Fruit fly (Drosophila melanogaster) whole organism, embryonic: Measurements from ENCODE around the gene eIF1.
A peak's percentile ranks its signal among the peaks of the same experiment; 100 is the strongest.

Experiments
- Ada2b ChIP-seq: fragments of 200-800 bp; sonication (Bioruptor generic); IDR thresholded peaks from 2 replicates; pipeline ENCODE4 v1.3.6; 2022; ENCODE audit warnings: missing biosample characterization, missing genetic modification characterization
- BEAF-32 ChIP-seq: fragments of 200-800 bp; sonication (Bioruptor generic); optimal IDR thresholded peaks from 3 replicates; lab custom pipeline; 2017; ENCODE audit warnings: missing biosample characterization, missing genetic modification characterization, mild to moderate bottlenecking, moderate library complexity, missing genetic modification reagents
- Blimp-1 ChIP-seq: fragments of 200-800 bp; sonication (Bioruptor generic); optimal IDR thresholded peaks from 3 replicates; lab custom pipeline; 2018; ENCODE audit warnings: missing biosample characterization, missing genetic modification characterization, mild to moderate bottlenecking, moderate library complexity, missing genetic modification reagents
- CG10654 ChIP-seq: fragments of 200-800 bp; sonication (Bioruptor generic); optimal IDR thresholded peaks from 2 replicates; lab custom pipeline; 2016; ENCODE audit warnings: missing biosample characterization, missing genetic modification characterization
- CG11723 ChIP-seq: fragments of 200-800 bp; sonication (Bioruptor generic); optimal IDR thresholded peaks from 2 replicates; lab custom pipeline; 2017; ENCODE audit warnings: missing biosample characterization, mild to moderate bottlenecking, missing genetic modification characterization
- CG12071 ChIP-seq: fragments of 200-800 bp; sonication (Bioruptor generic); optimal IDR thresholded peaks from 3 replicates; lab custom pipeline; 2018; ENCODE audit warnings: missing biosample characterization, mild to moderate bottlenecking, missing genetic modification characterization
- CG12155 ChIP-seq: fragments of 200-800 bp; sonication (Bioruptor generic); optimal IDR thresholded peaks from 3 replicates; lab custom pipeline; 2016; ENCODE audit warnings: missing biosample characterization, missing genetic modification characterization
- CG13123 ChIP-seq: fragments of 200-800 bp; sonication (Bioruptor generic); optimal IDR thresholded peaks from 2 replicates; lab custom pipeline; 2016; ENCODE audit warnings: missing biosample characterization, missing genetic modification characterization
- CG13624 ChIP-seq: fragments of 200-800 bp; sonication (Bioruptor generic); optimal IDR thresholded peaks from 2 replicates; lab custom pipeline; 2016; ENCODE audit warnings: missing biosample characterization, missing genetic modification characterization
- CG13894 ChIP-seq: fragments of 200-800 bp; sonication (Bioruptor generic); optimal IDR thresholded peaks from 3 replicates; lab custom pipeline; 2018; ENCODE audit warnings: missing biosample characterization, mild to moderate bottlenecking, missing genetic modification characterization, moderate library complexity
- CG18476 ChIP-seq: fragments of 200-800 bp; sonication (Bioruptor generic); optimal IDR thresholded peaks from 2 replicates; lab custom pipeline; 2016; ENCODE audit warnings: missing biosample characterization, mild to moderate bottlenecking, missing genetic modification characterization
- CG2199 ChIP-seq: fragments of 200-800 bp; sonication (Bioruptor generic); IDR thresholded peaks from 3 replicates; pipeline ENCODE4 v1.3.6; 2022; ENCODE audit warnings: missing biosample characterization, missing genetic modification characterization
- CG31388 ChIP-seq: fragments of 200-800 bp; sonication (Bioruptor generic); optimal IDR thresholded peaks from 2 replicates; lab custom pipeline; 2016; ENCODE audit warnings: missing biosample characterization, missing genetic modification characterization
- CG31441 ChIP-seq: fragments of 200-800 bp; sonication (Bioruptor generic); IDR thresholded peaks from 2 replicates; pipeline ENCODE4 v1.3.6; 2022; ENCODE audit warnings: missing biosample characterization, missing genetic modification characterization
- CG6175 ChIP-seq: fragments of 200-800 bp; sonication (Bioruptor generic); IDR thresholded peaks from 3 replicates; pipeline ENCODE4 v1.3.6; 2022; ENCODE audit warnings: missing biosample characterization, missing genetic modification characterization
- CG6254 ChIP-seq: fragments of 200-800 bp; sonication (Bioruptor generic); optimal IDR thresholded peaks from 3 replicates; lab custom pipeline; 2017; ENCODE audit warnings: mild to moderate bottlenecking, missing biosample characterization, missing genetic modification reagents, missing genetic modification characterization
- CG6854 ChIP-seq: fragments of 200-800 bp; sonication (Bioruptor generic); optimal IDR thresholded peaks from 3 replicates; lab custom pipeline; 2017; ENCODE audit warnings: missing biosample characterization, mild to moderate bottlenecking, missing genetic modification characterization
- CG7786 ChIP-seq: fragments of 200-800 bp; sonication (Bioruptor generic); optimal IDR thresholded peaks from 2 replicates; lab custom pipeline; 2016; ENCODE audit warnings: missing biosample characterization, missing genetic modification characterization
- CG7963 ChIP-seq: fragments of 200-800 bp; sonication (Bioruptor generic); IDR thresholded peaks from 3 replicates; pipeline ENCODE4 v1.3.6; 2022; ENCODE audit warnings: missing biosample characterization, missing genetic modification characterization; ENCODE audit not compliant: partially characterized antibody
- CG9727 ChIP-seq: fragments of 200-800 bp; sonication (Bioruptor generic); optimal IDR thresholded peaks from 3 replicates; lab custom pipeline; 2017; ENCODE audit warnings: missing biosample characterization, mild to moderate bottlenecking, missing genetic modification characterization
- CG9817 ChIP-seq: fragments of 200-800 bp; sonication (Bioruptor generic); optimal IDR thresholded peaks from 2 replicates; lab custom pipeline; 2018; ENCODE audit warnings: missing biosample characterization, mild to moderate bottlenecking, missing genetic modification characterization, moderate library complexity
- D19A ChIP-seq: fragments of 200-800 bp; optimal IDR thresholded peaks from 3 replicates; lab custom pipeline; 2019; ENCODE audit warnings: missing biosample characterization, mild to moderate bottlenecking, missing genetic modification characterization, moderate library complexity
- Dad ChIP-seq: fragments of 200-800 bp; sonication (Bioruptor generic); optimal IDR thresholded peaks from 3 replicates; lab custom pipeline; 2016; ENCODE audit warnings: missing biosample characterization, missing genetic modification characterization
- Dfd ChIP-seq, 2 experiments: fragments of >200 bp; optimal IDR thresholded peaks; 2 replicates each; lab custom pipeline; 2017; ENCODE audit warnings: missing biosample characterization in 2 of 2, missing genetic modification characterization in 2 of 2
- Ets97D ChIP-seq: fragments of 200-800 bp; sonication (Bioruptor generic); optimal IDR thresholded peaks from 3 replicates; lab custom pipeline; 2016; ENCODE audit warnings: missing biosample characterization, missing genetic modification characterization
- MBD-R2 ChIP-seq: fragments of 200-800 bp; sonication (Bioruptor generic); IDR thresholded peaks from 2 replicates; pipeline ENCODE4 v1.3.6; 2022; ENCODE audit warnings: missing biosample characterization, missing genetic modification characterization
- MTF-1 ChIP-seq: fragments of 200-800 bp; sonication (Bioruptor generic); optimal IDR thresholded peaks from 2 replicates; lab custom pipeline; 2018; ENCODE audit warnings: missing biosample characterization, mild to moderate bottlenecking, missing genetic modification characterization, borderline replicate concordance
- Max ChIP-seq: fragments of 200-800 bp; sonication (Bioruptor generic); optimal IDR thresholded peaks from 2 replicates; lab custom pipeline; 2016; ENCODE audit warnings: missing biosample characterization, mild to moderate bottlenecking, missing genetic modification characterization
- Optix ChIP-seq: fragments of 200-800 bp; sonication (Bioruptor generic); IDR thresholded peaks from 3 replicates; pipeline ENCODE4 v1.3.6; 2022; ENCODE audit warnings: missing biosample characterization, missing genetic modification characterization
- Sry-δ ChIP-seq: fragments of 200-800 bp; sonication (Bioruptor generic); optimal IDR thresholded peaks from 2 replicates; lab custom pipeline; 2016; ENCODE audit warnings: missing biosample characterization, missing genetic modification characterization
- Xrp1 ChIP-seq: fragments of 200-800 bp; sonication (Bioruptor generic); IDR thresholded peaks from 2 replicates; pipeline ENCODE4 v1.3.6; 2022; ENCODE audit warnings: missing biosample characterization, missing genetic modification characterization
- ap ChIP-seq: fragments of 200-800 bp; sonication (Bioruptor generic); IDR thresholded peaks from 2 replicates; pipeline ENCODE4 v1.3.6; 2022; ENCODE audit warnings: missing biosample characterization, missing genetic modification characterization
- cad ChIP-seq: fragments of >200 bp; optimal IDR thresholded peaks from 2 replicates; lab custom pipeline; 2017; ENCODE audit warnings: missing biosample characterization, missing genetic modification characterization
- chinmo ChIP-seq: fragments of 200-800 bp; sonication (Bioruptor generic); IDR thresholded peaks from 4 replicates; pipeline ENCODE4 v1.3.6; 2022; ENCODE audit warnings: missing biosample characterization, missing genetic modification characterization; ENCODE audit not compliant: partially characterized antibody
- en ChIP-seq: fragments of 200-800 bp; sonication (Bioruptor generic); optimal IDR thresholded peaks from 2 replicates; lab custom pipeline; 2016; ENCODE audit warnings: missing biosample characterization, missing genetic modification characterization
- fd102C ChIP-seq: fragments of 200-800 bp; sonication (Bioruptor generic); optimal IDR thresholded peaks from 2 replicates; lab custom pipeline; 2018; ENCODE audit warnings: missing biosample characterization, mild to moderate bottlenecking, missing genetic modification characterization, moderate library complexity
- h ChIP-seq: fragments of >200 bp; optimal IDR thresholded peaks from 2 replicates; lab custom pipeline; 2017
- jigr1 ChIP-seq: fragments of 200-800 bp; sonication (Bioruptor generic); IDR thresholded peaks from 3 replicates; pipeline ENCODE4 v1.3.6; 2022; ENCODE audit warnings: missing biosample characterization, missing genetic modification characterization
- klu ChIP-seq: fragments of 200-800 bp; sonication (Bioruptor generic); IDR thresholded peaks from 2 replicates; pipeline ENCODE4 v1.3.6; 2022; ENCODE audit warnings: missing biosample characterization, missing genetic modification characterization
- lola ChIP-seq, 3 experiments: fragments of >200 bp in 2 of 3; fragments of 200-800 bp in 1 of 3; sonication (Bioruptor generic) in 1 of 3; optimal IDR thresholded peaks; 2 replicates each; lab custom pipeline; 2017 to 2019; ENCODE audit warnings: missing biosample characterization in 3 of 3, missing genetic modification characterization in 3 of 3, mild to moderate bottlenecking in 1 of 3, moderate library complexity in 1 of 3
- nom ChIP-seq: fragments of 200-800 bp; sonication (Bioruptor generic); optimal IDR thresholded peaks from 2 replicates; lab custom pipeline; 2017; ENCODE audit warnings: missing biosample characterization, missing genetic modification characterization, mild to moderate bottlenecking, moderate library complexity, missing genetic modification reagents
- pfk ChIP-seq: fragments of 200-800 bp; sonication (Bioruptor generic); optimal IDR thresholded peaks from 2 replicates; lab custom pipeline; 2018; ENCODE audit warnings: missing biosample characterization, mild to moderate bottlenecking, missing genetic modification characterization, moderate library complexity
- pita ChIP-seq: fragments of 200-800 bp; sonication (Bioruptor generic); optimal IDR thresholded peaks from 2 replicates; lab custom pipeline; 2017; ENCODE audit warnings: missing biosample characterization, mild to moderate bottlenecking, missing genetic modification characterization
- pnt ChIP-seq: fragments of 200-800 bp; sonication (Bioruptor generic); optimal IDR thresholded peaks from 3 replicates; lab custom pipeline; 2016; ENCODE audit warnings: missing biosample characterization, missing genetic modification characterization
- run ChIP-seq: fragments of 200-800 bp; sonication (Bioruptor generic); optimal IDR thresholded peaks from 3 replicates; lab custom pipeline; 2018; ENCODE audit warnings: missing biosample characterization, mild to moderate bottlenecking, missing genetic modification characterization
- salm ChIP-seq: fragments of 200-800 bp; sonication (Bioruptor generic); optimal IDR thresholded peaks from 2 replicates; lab custom pipeline; 2018; ENCODE audit warnings: missing biosample characterization, mild to moderate bottlenecking, missing genetic modification characterization
- trh ChIP-seq: fragments of 200-800 bp; sonication (Bioruptor generic); optimal IDR thresholded peaks from 2 replicates; lab custom pipeline; 2016; ENCODE audit warnings: missing biosample characterization, missing genetic modification characterization
- unpg ChIP-seq: fragments of 200-800 bp; sonication (Bioruptor generic); optimal IDR thresholded peaks from 3 replicates; lab custom pipeline; 2018; ENCODE audit warnings: missing biosample characterization, mild to moderate bottlenecking, missing genetic modification characterization, moderate library complexity
- wdn ChIP-seq: fragments of 200-800 bp; sonication (Bioruptor generic); IDR thresholded peaks from 2 replicates; pipeline ENCODE4 v1.3.6; 2022; ENCODE audit warnings: missing biosample characterization, missing genetic modification characterization

The eIF1 gene

DNA sequence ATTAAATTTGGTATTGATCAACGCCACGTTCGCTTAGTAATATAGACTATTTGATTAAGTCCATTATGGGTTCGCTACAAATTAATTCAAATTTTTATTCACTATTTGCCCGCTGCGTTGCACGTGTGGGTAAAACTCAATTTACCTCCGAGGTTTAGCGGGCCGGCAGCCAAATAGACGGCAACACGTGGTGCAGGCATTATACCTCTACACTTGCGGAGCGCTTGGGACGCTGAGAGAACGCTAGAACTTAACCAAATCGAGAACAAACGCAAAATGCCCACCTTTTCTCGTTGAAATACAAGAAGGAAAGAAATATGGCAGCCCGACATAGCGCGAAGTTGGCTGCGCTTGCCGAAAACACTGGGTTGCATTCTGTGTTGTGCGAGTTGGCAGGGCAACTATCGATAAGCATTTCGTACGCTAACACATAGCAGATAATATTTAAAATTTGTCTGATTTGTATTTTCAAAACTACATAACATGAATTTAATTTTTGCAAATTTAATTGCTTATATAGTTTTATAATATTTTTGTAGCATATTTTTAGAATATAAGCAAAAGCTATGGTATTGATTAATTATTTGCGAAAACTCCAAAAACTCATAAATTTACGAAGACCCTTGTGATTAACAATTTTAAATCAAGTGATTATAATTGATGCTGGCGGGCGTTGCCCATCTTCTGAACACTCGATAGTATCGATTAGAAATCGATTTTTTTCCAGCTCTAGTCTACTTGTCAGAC, at the start of gene eIF1, which contains the start of gene RpL28 (continued):
- TF ChIP-seq CG12071, result peak; percentile 92
- TF ChIP-seq run (tag; lab: Kevin White, UChicago), result peak; percentile 54
- peak; percentile 88 for TF ChIP-seq CG9817 (tag; lab: Kevin White, UChicago)
- no peak for TF ChIP-seq Dfd (GFP tag; optimal IDR thresholded peaks at IDR 0.05; lab: Kevin White, UChicago)
- peak; percentile 89 for TF ChIP-seq CG31441
- TF ChIP-seq wdn (GFP tag; lab: Robert Waterston, UW), result peak; percentile 57
- peak; percentile 84 for TF ChIP-seq CG13894 (tag; lab: Kevin White, UChicago)
- peak; percentile 96 for TF ChIP-seq BEAF-32
- peak; percentile 59 for TF ChIP-seq Ada2b (GFP tag; lab: Robert Waterston, UW)
- peak; percentile 39; the same call in 1 of the 2 replicates for TF ChIP-seq Xrp1 (GFP tag; lab: Robert Waterston, UW)
- peak; percentile 49 for TF ChIP-seq pnt
- peak; percentile 81 for TF ChIP-seq klu (GFP tag; lab: Robert Waterston, UW)
- peak; percentile 85; the same call in 2 of the 3 replicates for TF ChIP-seq CG2199 (GFP tag; lab: Robert Waterston, UW)
- peak; percentile 93 for TF ChIP-seq CG10654
- peak; percentile 76 for TF ChIP-seq CG6254 (GFP tag; lab: Kevin White, UChicago)
- TF ChIP-seq h (lab: Kevin White, UChicago), result no peak
- peak; percentile 97 for TF ChIP-seq CG9727 (GFP tag; lab: Kevin White, UChicago)
- TF ChIP-seq MTF-1 (GFP tag; lab: Kevin White, UChicago), result peak; percentile 98
- peak; percentile 83 for TF ChIP-seq CG12155
- peak; percentile 88 for TF ChIP-seq Dad (GFP tag; lab: Kevin White, UChicago)
- peak; percentile 94 for TF ChIP-seq Max
- peak; percentile 81 for TF ChIP-seq Optix (GFP tag; lab: Robert Waterston, UW)
- peak; percentile 59 for TF ChIP-seq D19A (tag; lab: Kevin White, UChicago)
- TF ChIP-seq Ets97D (GFP tag; lab: Kevin White, UChicago), result peak; percentile 99
- peak in 1 of 3 experiments; percentile 79 for TF ChIP-seq lola (GFP tag; optimal IDR thresholded peaks at IDR 0.05; lab: Kevin White, UChicago)
- TF ChIP-seq jigr1, result peak; percentile 60; the same call in 1 of the 3 replicates
- peak; percentile 43; the same call in 1 of the 2 replicates for TF ChIP-seq MBD-R2
- peak; percentile 83; the same call in 2 of the 3 replicates for TF ChIP-seq CG6175 (GFP tag; lab: Robert Waterston, UW)
- TF ChIP-seq chinmo (GFP tag; lab: Robert Waterston, UW), result 0 out of 4 replicates have a peak, but pooled peaks have one; percentile 53
- TF ChIP-seq trh, result peak; percentile 94
- TF ChIP-seq CG13123 (GFP tag; lab: Kevin White, UChicago), result peak; percentile 100
- no peak for TF ChIP-seq cad (GFP tag; lab: Kevin White, UChicago)
- TF ChIP-seq CG6854, result peak; percentile 77
- TF ChIP-seq CG7786, result peak; percentile 84
- peak; percentile 86 for TF ChIP-seq nom (GFP tag; lab: Kevin White, UChicago)
- peak; percentile 45; the same call in 1 of the 3 replicates for TF ChIP-seq CG7963
- TF ChIP-seq ap, result peak; percentile 84
- TF ChIP-seq Sry-δ (GFP tag; lab: Kevin White, UChicago), result peak; percentile 89
- TF ChIP-seq CG31388, result peak; percentile 68
- peak; percentile 89 for TF ChIP-seq CG13624 (GFP tag; lab: Kevin White, UChicago)
- peak; percentile 76 for TF ChIP-seq en (GFP tag; lab: Kevin White, UChicago)
- TF ChIP-seq CG18476 (GFP tag; lab: Kevin White, UChicago), result peak; percentile 83
- peak; percentile 80 for TF ChIP-seq fd102C (GFP tag; lab: Kevin White, UChicago)
- TF ChIP-seq Blimp-1, result peak; percentile 69
- TF ChIP-seq CG11723 (GFP tag; lab: Kevin White, UChicago), result peak; percentile 37
- peak; percentile 36 for TF ChIP-seq salm
- no peak for TF ChIP-seq pita (GFP tag; lab: Kevin White, UChicago)
- TF ChIP-seq unpg (GFP tag; lab: Kevin White, UChicago), result peak; percentile 78
- TF ChIP-seq pfk (GFP tag; lab: Kevin White, UChicago), result peak; percentile 81
